Worm (Caenorhabditis elegans): ENCODE results near the gene F38A1.15.

The F38A1.15 gene

DNA sequence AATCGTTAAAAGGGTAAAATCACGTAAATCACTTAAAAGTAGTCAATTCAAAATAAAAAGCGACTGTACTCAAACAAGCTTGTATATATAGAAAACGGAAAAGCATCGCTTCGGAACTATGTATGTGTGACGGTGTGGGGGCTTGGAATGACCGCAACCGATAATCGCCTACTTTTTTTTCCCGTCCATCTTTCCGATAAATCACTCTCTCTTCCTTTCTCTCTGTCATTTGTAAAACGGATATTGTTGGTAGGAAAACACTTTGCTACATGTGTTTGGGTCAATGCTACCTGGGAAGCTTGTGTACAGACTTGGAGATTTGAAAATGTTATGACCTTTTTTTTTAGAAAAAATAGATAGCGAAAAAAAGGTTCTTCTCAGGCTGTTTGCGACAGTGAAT, 18.4 kb downstream of the F38A1.15 start:
- TF ChIP-seq ceh-28 (tag; optimal IDR thresholded peaks at IDR 0.05), result no peak
- TF ChIP-seq nhr-23 (tag; optimal IDR thresholded peaks at IDR 0.05), result peak; percentile 18

DNA sequence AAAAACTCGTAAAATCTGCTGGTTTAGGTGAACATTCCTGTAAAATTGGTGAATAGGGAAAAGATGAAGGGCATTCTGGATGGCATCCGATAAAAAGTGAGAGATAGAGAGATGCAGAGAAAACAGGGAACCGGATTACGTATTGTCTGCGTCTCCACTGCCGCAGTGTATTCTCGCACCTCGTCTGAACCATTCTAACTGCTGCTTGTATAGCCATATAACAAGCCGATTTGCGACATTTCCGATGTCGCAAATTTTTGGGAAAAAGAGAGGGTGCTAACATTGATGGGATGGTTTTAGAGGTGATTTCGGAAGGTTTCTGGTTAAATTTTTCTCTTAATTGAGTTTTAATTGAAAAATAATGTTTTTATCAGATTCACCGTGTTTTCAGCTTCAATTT, 22.0 kb downstream of the F38A1.15 start, which contains the start of gene W09G12.10:
Gene W09G12.10, minus strand, starts transcription at position 121 of the 400 bp plus-strand sequence.
- TF ChIP-seq eor-1 (tag; optimal IDR thresholded peaks at IDR 0.05) (no peak), nhr-25 (tag; optimal IDR thresholded peaks at IDR 0.05) (peak; percentile 58), ceh-9 (tag; optimal IDR thresholded peaks at IDR 0.05) (no peak), nhr-12 (tag; optimal IDR thresholded peaks at IDR 0.05) (no peak), elt-1 (tag; optimal IDR thresholded peaks at IDR 0.05) (no peak), nfya-1 (tag; optimal IDR thresholded peaks at IDR 0.05; ENCODE audit: insufficient read depth) (peak; percentile 4), egl-5 (tag; optimal IDR thresholded peaks at IDR 0.05) (peak; percentile 50)

DNA sequence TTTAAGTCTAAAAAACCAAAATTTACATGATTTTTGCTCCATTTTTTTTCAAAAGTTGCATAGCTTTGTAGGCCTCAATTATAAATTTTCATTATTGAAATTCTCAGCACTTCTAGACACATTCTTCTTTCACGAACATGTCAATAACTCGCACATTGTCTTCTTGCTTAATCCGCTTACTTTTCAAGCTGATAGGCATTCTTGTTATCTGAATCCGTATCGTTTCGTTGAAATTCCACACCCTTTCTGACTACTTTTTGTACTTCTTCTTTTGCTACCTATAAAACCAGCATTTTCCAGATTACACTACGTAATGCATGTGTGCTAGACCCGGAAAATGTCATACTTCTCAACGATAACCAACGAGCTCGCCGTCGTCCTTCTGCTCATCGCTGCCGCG, 26.9 kb downstream of the F38A1.15 start, which contains the start of gene W09G12.9:
Gene W09G12.9, plus strand, starts transcription at position 301 of the 400 bp plus-strand sequence.
- no peak for TF ChIP-seq lsy-12 (tag; optimal IDR thresholded peaks at IDR 0.05)
- no peak for TF ChIP-seq nhr-23 (tag; optimal IDR thresholded peaks at IDR 0.05)
- no peak for TF ChIP-seq R02D3.7 (tag; optimal IDR thresholded peaks at IDR 0.05)
- no peak for TF ChIP-seq egl-27 (tag; optimal IDR thresholded peaks at IDR 0.05)
- TF ChIP-seq fkh-2 (tag; optimal IDR thresholded peaks at IDR 0.05), result no peak
- TF ChIP-seq lin-39 (tag; optimal IDR thresholded peaks at IDR 0.05), result no peak
- no peak for TF ChIP-seq ceh-9 (tag; optimal IDR thresholded peaks at IDR 0.05)
- no peak for TF ChIP-seq ceh-16 (tag; optimal IDR thresholded peaks at IDR 0.05)
- no peak for TF ChIP-seq nhr-67 (tag; optimal IDR thresholded peaks at IDR 0.05)
- TF ChIP-seq pqm-1 (tag; optimal IDR thresholded peaks at IDR 0.05), result no peak
- TF ChIP-seq skn-1 (tag; optimal IDR thresholded peaks at IDR 0.05), result no peak
- no peak for TF ChIP-seq elt-3 (tag; optimal IDR thresholded peaks at IDR 0.05)
- TF ChIP-seq ama-1 (optimal IDR thresholded peaks at IDR 0.05), result no peak
- TF ChIP-seq nhr-25 (tag; optimal IDR thresholded peaks at IDR 0.05), result no peak
- TF ChIP-seq hmg-11 (tag; optimal IDR thresholded peaks at IDR 0.05), result no peak
- no peak for TF ChIP-seq ztf-11 (tag; optimal IDR thresholded peaks at IDR 0.05)
- no peak for TF ChIP-seq mdl-1 (tag; optimal IDR thresholded peaks at IDR 0.05)
- TF ChIP-seq elt-1 (tag; optimal IDR thresholded peaks at IDR 0.05), result no peak
- no peak for TF ChIP-seq eor-1 (tag; optimal IDR thresholded peaks at IDR 0.05)
- TF ChIP-seq fos-1 (tag; optimal IDR thresholded peaks at IDR 0.05), result no peak

DNA sequence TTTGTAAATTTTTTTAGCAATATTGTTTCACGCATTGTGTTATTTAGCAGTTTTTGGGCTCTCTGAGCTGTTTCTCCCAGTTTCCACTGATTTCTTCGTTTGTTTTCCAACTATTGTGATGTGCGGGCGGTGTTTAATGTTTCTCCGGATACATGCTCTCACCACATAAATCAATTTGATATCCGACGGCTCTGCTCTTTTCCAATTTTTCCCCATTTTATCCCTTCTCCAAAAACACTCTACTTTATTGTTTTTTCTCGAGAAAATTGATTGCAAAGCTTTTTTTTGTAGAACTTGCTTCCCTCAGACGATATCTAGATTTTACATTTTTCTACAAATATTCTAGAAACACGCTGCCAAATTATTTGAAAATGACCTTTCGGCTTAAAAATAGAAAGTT, 27.7 kb downstream of the F38A1.15 start:
- TF ChIP-seq nfya-1 (tag; optimal IDR thresholded peaks at IDR 0.05; ENCODE audit: insufficient read depth) (no peak), pqm-1 (tag; optimal IDR thresholded peaks at IDR 0.05) (no peak), unc-62 (GFP tag; optimal IDR thresholded peaks at IDR 0.05) (no peak), ceh-28 (tag; optimal IDR thresholded peaks at IDR 0.05) (no peak)

DNA sequence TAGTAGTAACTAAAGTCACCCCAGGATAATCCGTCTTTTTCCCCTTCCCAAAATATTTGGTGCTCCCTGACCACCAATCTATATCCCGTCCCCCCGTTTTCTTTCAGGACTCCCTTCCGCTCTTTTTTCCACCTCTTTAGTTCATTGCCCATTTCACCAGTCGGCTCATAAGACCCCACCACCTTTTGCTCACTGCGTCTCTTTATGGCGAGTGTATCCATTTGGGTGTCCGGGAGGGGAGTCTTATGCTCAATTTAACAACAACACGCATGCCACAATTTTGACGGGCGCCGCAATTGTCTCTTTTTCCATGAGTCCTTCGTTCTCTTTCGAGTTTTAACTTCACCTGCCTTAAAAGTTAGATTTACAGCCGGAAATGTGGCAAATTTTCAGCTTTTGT, 30.0 kb downstream of the F38A1.15 start:
- peak; percentile 49 for TF ChIP-seq lin-39 (tag; optimal IDR thresholded peaks at IDR 0.05)
- no peak for TF ChIP-seq nhr-25 (tag; optimal IDR thresholded peaks at IDR 0.05)
- peak; percentile 38 for TF ChIP-seq nfya-1 (tag; optimal IDR thresholded peaks at IDR 0.05; ENCODE audit: insufficient read depth)
- no peak for TF ChIP-seq nhr-12 (tag; optimal IDR thresholded peaks at IDR 0.05)
- TF ChIP-seq fkh-10 (GFP tag; optimal IDR thresholded peaks at IDR 0.05), result no peak
- TF ChIP-seq snpc-4 (tag; optimal IDR thresholded peaks at IDR 0.05), result peak; percentile 43
- TF ChIP-seq pqm-1 (tag; optimal IDR thresholded peaks at IDR 0.05), result no peak

DNA sequence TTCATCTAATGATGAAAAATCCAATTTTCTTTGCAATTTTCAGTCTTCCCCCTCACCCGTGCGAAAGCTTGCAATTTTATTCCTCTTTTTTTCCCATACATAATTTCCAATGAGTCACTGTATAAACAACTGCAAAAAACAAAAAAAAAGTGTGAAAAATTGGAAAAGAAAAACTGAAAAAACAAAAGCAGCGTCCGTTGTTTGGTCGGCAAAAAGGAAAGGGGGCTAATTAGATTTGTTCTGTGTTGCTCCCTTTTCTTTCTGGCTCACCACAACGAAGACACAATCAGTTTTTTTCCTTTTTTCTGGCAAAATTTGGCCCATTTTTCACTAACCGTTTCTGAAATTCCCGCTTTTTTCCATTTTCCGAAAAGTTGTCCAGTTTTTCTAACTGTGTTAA, 30.8 kb downstream of the F38A1.15 start:
- no peak for TF ChIP-seq elt-2 (tag; optimal IDR thresholded peaks at IDR 0.05)
- TF ChIP-seq ama-1 (optimal IDR thresholded peaks at IDR 0.05), result no peak
- no peak for TF ChIP-seq ceh-28 (tag; optimal IDR thresholded peaks at IDR 0.05)
- TF ChIP-seq lin-15B (tag; optimal IDR thresholded peaks at IDR 0.05), result no peak
- no peak for TF ChIP-seq R02D3.7 (tag; optimal IDR thresholded peaks at IDR 0.05)
- no peak for TF ChIP-seq nhr-25 (tag; optimal IDR thresholded peaks at IDR 0.05)
- no peak for TF ChIP-seq nhr-23 (tag; optimal IDR thresholded peaks at IDR 0.05)

DNA sequence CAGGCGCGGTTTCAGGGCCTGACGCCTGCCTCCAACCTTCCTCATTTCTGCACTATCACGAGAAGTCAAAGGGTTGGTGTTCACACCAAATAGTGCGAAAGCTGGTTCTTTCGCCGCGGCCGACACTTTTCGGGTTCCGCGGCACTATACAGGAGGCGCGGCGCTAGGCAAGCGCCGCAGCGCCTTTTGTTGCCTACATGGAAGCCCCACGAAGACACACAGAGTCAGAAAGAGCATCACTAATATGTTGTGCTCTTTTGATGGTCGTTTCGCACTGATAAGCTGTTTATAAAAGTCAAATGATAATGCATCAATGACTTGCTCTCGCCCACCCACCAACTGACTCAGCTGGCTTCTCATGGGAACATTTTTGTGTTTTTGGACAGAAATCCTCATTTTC, 31.3 kb downstream of the F38A1.15 start:
- TF ChIP-seq pqm-1 (tag; optimal IDR thresholded peaks at IDR 0.05) (peak; percentile 10), elt-2 (tag; optimal IDR thresholded peaks at IDR 0.05) (peak; percentile 60), snpc-4 (tag; optimal IDR thresholded peaks at IDR 0.05) (peak; percentile 48), nhr-43 (tag; optimal IDR thresholded peaks at IDR 0.05; ENCODE audit: poor library complexity, severe bottlenecking) (no peak), egl-27 (tag; optimal IDR thresholded peaks at IDR 0.05) (no peak)
